Worm (Caenorhabditis elegans) whole organism, L4 larva: ENCODE results near the gene F49C12.15.
A peak's percentile ranks its signal among the peaks of the same experiment; 100 is the strongest.

Experiments
- T20F7.1 ChIP-seq: fragments of 200-800 bp; sonication (Bioruptor generic); optimal IDR thresholded peaks from 2 replicates; lab custom pipeline; 2018; ENCODE audit warnings: mild to moderate bottlenecking, missing genetic modification characterization, missing compliant biosample characterization
- ama-1 ChIP-seq: fragments of 150-350 bp; optimal IDR thresholded peaks from 2 replicates; lab custom pipeline; 2014; ENCODE audit warnings: inconsistent platforms, mixed read lengths
- ceh-44 ChIP-seq: fragments of 200-800 bp; sonication (Bioruptor generic); IDR thresholded peaks from 2 replicates; pipeline ENCODE4 v1.3.6; 2022; ENCODE audit warnings: missing genetic modification reagents, missing genetic modification characterization, missing compliant biosample characterization
- daf-16 ChIP-seq, 3 experiments: sonication (generic microtip); optimal IDR thresholded peaks; 2 replicates each; lab custom pipeline; 2016 to 2017; ENCODE audit warnings: missing genetic modification characterization in 3 of 3, missing genetic modification reagents in 3 of 3, mild to moderate bottlenecking in 2 of 3, missing compliant biosample characterization in 2 of 3, missing biosample characterization in 1 of 3, moderate library complexity in 1 of 3
- dve-1 ChIP-seq: sonication (generic microtip); optimal IDR thresholded peaks from 2 replicates; lab custom pipeline; 2017; ENCODE audit warnings: antibody characterized with exemption, mild to moderate bottlenecking, missing genetic modification characterization, missing compliant biosample characterization; ENCODE audit not compliant: insufficient read depth
- hmg-1.1 ChIP-seq: fragments of 200-800 bp; sonication (Bioruptor generic); IDR thresholded peaks from 2 replicates; pipeline ENCODE4 v1.3.6; 2022; ENCODE audit warnings: missing genetic modification reagents, missing genetic modification characterization, missing compliant biosample characterization
- mdl-1 ChIP-seq, 2 experiments: fragments of 150-350 bp in 1 of 2; sonication (generic microtip) in 1 of 2; optimal IDR thresholded peaks; 2 replicates each; lab custom pipeline; 2014 to 2017; ENCODE audit warnings: missing biosample characterization in 2 of 2, missing genetic modification characterization in 2 of 2
- nhr-237 ChIP-seq: sonication (generic microtip); optimal IDR thresholded peaks from 2 replicates; lab custom pipeline; 2017; ENCODE audit warnings: missing biosample characterization, missing genetic modification characterization
- nhr-42 ChIP-seq: fragments of 200-800 bp; sonication (Bioruptor generic); IDR thresholded peaks from 2 replicates; pipeline ENCODE4 v1.3.6; 2022; ENCODE audit warnings: missing genetic modification characterization, missing compliant biosample characterization
- nhr-77 ChIP-seq: fragments of 150-350 bp; optimal IDR thresholded peaks from 2 replicates; lab custom pipeline; 2014; ENCODE audit warnings: missing biosample characterization, missing genetic modification characterization
- skn-1 ChIP-seq: fragments of 150-350 bp; optimal IDR thresholded peaks from 2 replicates; lab custom pipeline; 2014; ENCODE audit warnings: missing biosample characterization, missing genetic modification characterization
- unc-130 ChIP-seq: sonication (generic microtip); optimal IDR thresholded peaks from 2 replicates; lab custom pipeline; 2016; ENCODE audit warnings: missing genetic modification reagents, missing genetic modification characterization, missing compliant biosample characterization
- unc-39 ChIP-seq: sonication (generic microtip); optimal IDR thresholded peaks from 2 replicates; lab custom pipeline; 2017; ENCODE audit warnings: missing biosample characterization, missing genetic modification characterization

ce11 chrIV:9343102-9343599, 18.9 kb downstream of the F49C12.15 start, which contains the start of gene pigc-1:
- no peak for TF ChIP-seq hmg-1.1 (GFP tag; lab: Robert Waterston, UW)
- no peak for TF ChIP-seq skn-1 (tag; lab: Kevin White, UChicago)
- no peak for TF ChIP-seq mdl-1 (tag; optimal IDR thresholded peaks at IDR 0.05; lab: Kevin White, UChicago)
- no peak for TF ChIP-seq nhr-42 (GFP tag; lab: Robert Waterston, UW)
- TF ChIP-seq nhr-237 (tag; lab: Kevin White, UChicago) = no peak
- TF ChIP-seq unc-130 = no peak
- no peak for TF ChIP-seq dve-1 (tag; lab: Kevin White, UChicago)
- peak; percentile 31 for TF ChIP-seq nhr-77 (tag; lab: Kevin White, UChicago)
- no peak for TF ChIP-seq ama-1 (lab: Kevin White, UChicago)
- TF ChIP-seq unc-39 = no peak
- TF ChIP-seq ceh-44 (GFP tag; lab: Robert Waterston, UW) = no peak
- TF ChIP-seq T20F7.1 = no peak
- no peak for TF ChIP-seq daf-16 (GFP tag; optimal IDR thresholded peaks at IDR 0.05; lab: Kevin White, UChicago)
- peak; percentile 90 for TF ChIP-seq daf-16 (tag; optimal IDR thresholded peaks at IDR 0.05; lab: Kevin White, UChicago)
